Worm (Caenorhabditis elegans): Measurements from ENCODE around the gene F20D12.12.
"Not testable (repeated sequence)": the region's sequence is repeated elsewhere in the genome, so short reads cannot be mapped to it uniquely, and the experiment has no call there.

The F20D12.12 gene

ce11 chrIV:7946899-7947499, at the start of gene F20D12.12:
TSS of gene F20D12.12 (plus strand) at chrIV:7947440.
- TF ChIP-seq dpl-1 (GFP tag; optimal IDR thresholded peaks at IDR 0.05), result peak; percentile 73
- TF ChIP-seq D1046.2 (GFP tag; IDR thresholded peaks at IDR 0.05), result peak; percentile 80; the same call in 1 of the 2 replicates
- TF ChIP-seq ceh-44 (GFP tag; IDR thresholded peaks at IDR 0.05), result peak; percentile 96
- TF ChIP-seq nhr-6 (tag; optimal IDR thresholded peaks at IDR 0.05), result peak; percentile 68
- peak; percentile 87; the same call in 1 of the 2 replicates for TF ChIP-seq tra-1 (GFP tag; IDR thresholded peaks at IDR 0.05)
- peak; percentile 71; the same call in 1 of the 2 replicates for TF ChIP-seq madf-9 (GFP tag; conservative IDR thresholded peaks at IDR 0.05)
- peak; percentile 27 for TF ChIP-seq F37D6.2 (tag; optimal IDR thresholded peaks at IDR 0.05)
- peak; percentile 85 for TF ChIP-seq lin-1 (GFP tag; IDR thresholded peaks at IDR 0.05)
- peak; percentile 85 for TF ChIP-seq ZK337.2 (GFP tag; IDR thresholded peaks at IDR 0.05)
- TF ChIP-seq mep-1 (tag; optimal IDR thresholded peaks at IDR 0.05), result peak; percentile 45
- TF ChIP-seq lin-13 (GFP tag; optimal IDR thresholded peaks at IDR 0.05), result peak; percentile 32
- not testable (repeated sequence) for TF ChIP-seq daf-16 (GFP tag; optimal IDR thresholded peaks at IDR 0.05); unc-62 (tag; optimal IDR thresholded peaks at IDR 0.05)
- peak; percentile 13 for TF ChIP-seq daf-16 (tag; optimal IDR thresholded peaks at IDR 0.05)
- TF ChIP-seq ceh-20 (GFP tag; IDR thresholded peaks at IDR 0.05), result peak; percentile 90
- peak; percentile 94 for TF ChIP-seq hmg-1.1 (GFP tag; IDR thresholded peaks at IDR 0.05)
- peak in 1 of 2 experiments; percentile 49 for TF ChIP-seq hif-1 (tag; optimal IDR thresholded peaks at IDR 0.05)
- peak; percentile 54 for TF ChIP-seq dve-1 (tag; optimal IDR thresholded peaks at IDR 0.05; ENCODE audit: insufficient read depth)
- peak; percentile 68 for TF ChIP-seq hlh-11 (tag; optimal IDR thresholded peaks at IDR 0.05)
- TF ChIP-seq hlh-30 (tag; optimal IDR thresholded peaks at IDR 0.05; ENCODE audit: insufficient read depth), result peak; percentile 48
- peak; percentile 80 for TF ChIP-seq zfp-3 (GFP tag; conservative IDR thresholded peaks at IDR 0.05)
- TF ChIP-seq F49E8.2 (tag; optimal IDR thresholded peaks at IDR 0.05; ENCODE audit: borderline replicate concordance), result peak; percentile 52
- peak; percentile 83 for TF ChIP-seq unc-130 (GFP tag; optimal IDR thresholded peaks at IDR 0.05)
- peak; percentile 83 for TF ChIP-seq Y48G9A.11 (GFP tag; IDR thresholded peaks at IDR 0.05)
- TF ChIP-seq unc-62 (GFP tag; optimal IDR thresholded peaks at IDR 0.05 in 1 of 2), result peak in 1 of 2 experiments; percentile 45
- peak; percentile 86 for TF ChIP-seq egl-43 (GFP tag; IDR thresholded peaks at IDR 0.05)
- peak; percentile 29 for TF ChIP-seq spr-1 (tag; optimal IDR thresholded peaks at IDR 0.05)
- TF ChIP-seq nhr-42 (GFP tag; IDR thresholded peaks at IDR 0.05), result peak; percentile 83; the same call in 1 of the 2 replicates
- TF ChIP-seq rbr-2 (tag; optimal IDR thresholded peaks at IDR 0.05), result peak; percentile 74
- TF ChIP-seq lim-7 (GFP tag; IDR thresholded peaks at IDR 0.05), result peak; percentile 50; the same call in 1 of the 2 replicates
- peak; percentile 81 for TF ChIP-seq T26A8.4 (GFP tag; IDR thresholded peaks at IDR 0.05)
- peak; percentile 71; the same call in 1 of the 2 replicates for TF ChIP-seq dmd-9 (GFP tag; IDR thresholded peaks at IDR 0.05)
- TF ChIP-seq nhr-28 (tag; optimal IDR thresholded peaks at IDR 0.05), result peak; percentile 4
- TF ChIP-seq dmd-6 (GFP tag; IDR thresholded peaks at IDR 0.05), result peak; percentile 85
- peak; percentile 91 for TF ChIP-seq lin-38 (GFP tag; IDR thresholded peaks at IDR 0.05)
- TF ChIP-seq T20F7.1 (GFP tag; optimal IDR thresholded peaks at IDR 0.05), result peak; percentile 79
- peak; percentile 70 to 96 for TF ChIP-seq lsy-2 (tag; optimal IDR thresholded peaks at IDR 0.05)
- peak; percentile 85 for TF ChIP-seq snpc-1.2 (GFP tag; IDR thresholded peaks at IDR 0.05)
- TF ChIP-seq madf-5 (GFP tag; IDR thresholded peaks at IDR 0.05), result peak in 1 of 2 experiments; percentile 68; a peak in 1 of 4 replicates
- TF ChIP-seq vab-7 (GFP tag; IDR thresholded peaks at IDR 0.05), result peak; percentile 96
- TF ChIP-seq saeg-2 (GFP tag; IDR thresholded peaks at IDR 0.05), result 0 out of 2 replicates have a peak, but pooled peaks have one; percentile 62
- TF ChIP-seq duxl-1 (tag; optimal IDR thresholded peaks at IDR 0.05; ENCODE audit: poor library complexity), result peak; percentile 5
- TF ChIP-seq arid-1 (GFP tag; conservative IDR thresholded peaks at IDR 0.05), result peak; percentile 87
- peak; percentile 95 for TF ChIP-seq aha-1 (tag)
- peak; percentile 30 for TF ChIP-seq mxl-3 (GFP tag; optimal IDR thresholded peaks at IDR 0.05)
- peak in 1 of 2 experiments; percentile 64 for TF ChIP-seq mdl-1 (tag; optimal IDR thresholded peaks at IDR 0.05)
- TF ChIP-seq mes-2 (tag; optimal IDR thresholded peaks at IDR 0.05; ENCODE audit: poor library complexity, severe bottlenecking), result peak; percentile 91
- peak; percentile 87 for TF ChIP-seq ctbp-1 (GFP tag; IDR thresholded peaks at IDR 0.05)

Measured in whole organism, L4 larva.